Worm (Caenorhabditis elegans) whole organism, L4 larva: ENCODE results near the gene Y34B4A.4.

Source experiments
- aha-1 ChIP-seq: fragments of 150-350 bp; peaks from one replicate; lab custom pipeline; 2014; ENCODE audit warnings: missing biosample characterization, missing genetic modification characterization
- arid-1 ChIP-seq: fragments of 200-800 bp; sonication (Bioruptor generic); conservative IDR thresholded peaks from 2 replicates; pipeline ENCODE4 v1.3.6; 2022; ENCODE audit warnings: missing genetic modification reagents, missing genetic modification characterization, missing compliant biosample characterization
- ceh-62 ChIP-seq: sonication (generic microtip); optimal IDR thresholded peaks from 2 replicates; lab custom pipeline; 2017; ENCODE audit warnings: missing biosample characterization, missing genetic modification characterization
- egl-27 ChIP-seq: sonication (generic microtip); optimal IDR thresholded peaks from 3 replicates; lab custom pipeline; 2017; ENCODE audit warnings: missing biosample characterization, missing genetic modification reagents, missing genetic modification characterization
- hlh-30 ChIP-seq: sonication (generic microtip); optimal IDR thresholded peaks from 2 replicates; lab custom pipeline; 2017; ENCODE audit warnings: antibody characterized with exemption, mild to moderate bottlenecking, missing genetic modification characterization, missing compliant biosample characterization; ENCODE audit not compliant: insufficient read depth
- lsy-2 ChIP-seq, 2 experiments: fragments of 150-350 bp in 1 of 2; sonication (generic microtip) in 1 of 2; optimal IDR thresholded peaks; 2 replicates each; lab custom pipeline; 2014 to 2017; ENCODE audit warnings: missing biosample characterization in 2 of 2, missing genetic modification characterization in 2 of 2
- mep-1 ChIP-seq: fragments of 150-350 bp; sonication (generic microtip); optimal IDR thresholded peaks from 3 replicates; lab custom pipeline; 2014; ENCODE audit warnings: missing biosample characterization, missing genetic modification characterization
- nhr-28 ChIP-seq: fragments of 150-350 bp; optimal IDR thresholded peaks from 2 replicates; lab custom pipeline; 2014; ENCODE audit warnings: missing biosample characterization, missing genetic modification characterization
- nhr-76 ChIP-seq: fragments of 150-350 bp; optimal IDR thresholded peaks from 2 replicates; lab custom pipeline; 2014; ENCODE audit warnings: missing biosample characterization, missing genetic modification characterization
- pha-4 ChIP-seq, 2 experiments: fragments of 150-350 bp in 1 of 2; fragments of 200-800 bp in 1 of 2; sonication (Bioruptor generic) in 1 of 2; IDR thresholded peaks in 1 of 2; optimal IDR thresholded peaks in 1 of 2; 2 replicates each; pipeline versions ENCODE4 v1.3.6 to Lab custom; 2014 to 2022; ENCODE audit warnings: missing genetic modification characterization in 2 of 2, missing genetic modification reagents in 2 of 2, missing biosample characterization in 1 of 2, missing compliant biosample characterization in 1 of 2
- set-16 ChIP-seq: fragments of 200-800 bp; sonication (Bioruptor generic); IDR thresholded peaks from 2 replicates; pipeline ENCODE4 v1.3.6; 2022; ENCODE audit warnings: missing genetic modification reagents, missing genetic modification characterization, missing compliant biosample characterization
- skn-1 ChIP-seq: fragments of 150-350 bp; optimal IDR thresholded peaks from 2 replicates; lab custom pipeline; 2014; ENCODE audit warnings: missing biosample characterization, missing genetic modification characterization
- unc-62 ChIP-seq, 3 experiments: fragments of 150-350 bp in 1 of 3; sonication (generic microtip); optimal IDR thresholded peaks in 2 of 3; peaks in 1 of 3; 1 replicate in 1 of 3; 2 replicates in 2 of 3; lab custom pipeline; 2014 to 2017; ENCODE audit warnings: missing biosample characterization in 3 of 3, missing genetic modification characterization in 3 of 3, missing genetic modification reagents in 3 of 3, missing genotype in 1 of 3

DNA sequence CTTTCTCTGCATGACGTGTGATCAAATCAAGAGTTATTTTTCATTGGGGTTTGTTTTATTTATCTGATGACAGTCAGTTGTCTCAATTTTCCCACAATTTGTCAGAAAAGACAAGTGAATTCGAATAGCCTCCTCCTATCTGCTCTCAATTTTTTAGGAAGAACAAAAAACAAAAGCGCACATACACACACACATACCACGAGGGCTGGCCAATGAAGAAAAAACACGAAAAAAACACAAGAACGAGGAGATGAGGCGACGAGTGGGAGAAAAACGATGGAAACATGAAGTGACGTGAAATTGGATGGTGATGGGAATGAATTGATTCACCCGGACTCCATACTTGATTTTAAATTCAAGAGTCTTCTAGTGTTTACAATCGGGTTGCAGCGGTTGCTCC, 29.7 kb downstream of the Y34B4A.4 start:
- TF ChIP-seq ceh-62 (tag; lab: Kevin White, UChicago) (no peak), aha-1 (tag; lab: Kevin White, UChicago) (no peak), nhr-28 (tag; lab: Kevin White, UChicago) (no peak), hlh-30 (peak; percentile 50), skn-1 (no peak), set-16 (GFP tag; lab: Robert Waterston, UW) (no peak), arid-1 (GFP tag; lab: Robert Waterston, UW) (no peak), nhr-76 (no peak), unc-62 (GFP tag; optimal IDR thresholded peaks at IDR 0.05 in 1 of 2; lab: Kevin White, UChicago) (no peak), unc-62 (tag; optimal IDR thresholded peaks at IDR 0.05; lab: Kevin White, UChicago) (no peak), pha-4 (GFP tag; IDR thresholded peaks at IDR 0.05; lab: Robert Waterston, UW) (no peak), pha-4 (tag; optimal IDR thresholded peaks at IDR 0.05; lab: Kevin White, UChicago) (no peak), lsy-2 (tag; optimal IDR thresholded peaks at IDR 0.05; lab: Kevin White, UChicago) (no peak), mep-1 (tag; lab: Kevin White, UChicago) (no peak), egl-27 (tag; lab: Kevin White, UChicago) (no peak)
